Fruit fly (Drosophila melanogaster): Measurements from ENCODE around the gene Tnpo.

The Tnpo gene

dm6 chr3L:6160514-6160913, 32.8 kb upstream of the Tnpo start, which contains the start of gene Cpr65Az:
Gene Cpr65Az (plus strand): TSS chr3L:6160814.
- no peak for TF ChIP-seq Dll (optimal IDR thresholded peaks at IDR 0.05)
- TF ChIP-seq EcR (GFP tag; optimal IDR thresholded peaks at IDR 0.05) = no peak
- no peak for TF ChIP-seq CG8478 (optimal IDR thresholded peaks at IDR 0.05)
- no peak for TF ChIP-seq usp (GFP tag; optimal IDR thresholded peaks at IDR 0.05)
- TF ChIP-seq psq (optimal IDR thresholded peaks at IDR 0.05) = no peak
- no peak for TF ChIP-seq pan (optimal IDR thresholded peaks at IDR 0.05)

DNA sequence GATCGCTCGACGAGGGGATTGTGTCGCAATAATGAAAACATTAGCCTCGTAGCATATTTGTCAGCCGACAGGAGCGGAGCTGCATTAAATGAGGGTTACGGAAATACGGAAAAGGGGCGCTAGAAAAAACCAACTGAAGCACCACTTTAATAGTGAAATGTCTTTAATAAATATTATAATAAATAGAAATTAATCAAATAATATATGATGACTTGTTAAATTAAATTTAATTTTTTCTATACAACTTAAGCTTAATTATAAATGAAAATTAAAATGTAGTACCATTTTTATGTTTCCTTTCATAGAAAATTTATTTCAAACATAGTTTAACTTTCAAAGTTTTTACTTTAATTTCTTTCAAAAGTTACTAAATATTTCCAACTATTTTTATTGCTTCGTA, 31.3 kb upstream of the Tnpo start:
- no peak for TF ChIP-seq Dll (optimal IDR thresholded peaks at IDR 0.05)
- no peak for TF ChIP-seq psq (optimal IDR thresholded peaks at IDR 0.05)
- TF ChIP-seq usp (GFP tag; optimal IDR thresholded peaks at IDR 0.05) = no peak
- no peak for TF ChIP-seq EcR (GFP tag; optimal IDR thresholded peaks at IDR 0.05)
- no peak for TF ChIP-seq CG8478 (optimal IDR thresholded peaks at IDR 0.05)
- no peak for TF ChIP-seq pan (optimal IDR thresholded peaks at IDR 0.05)

DNA sequence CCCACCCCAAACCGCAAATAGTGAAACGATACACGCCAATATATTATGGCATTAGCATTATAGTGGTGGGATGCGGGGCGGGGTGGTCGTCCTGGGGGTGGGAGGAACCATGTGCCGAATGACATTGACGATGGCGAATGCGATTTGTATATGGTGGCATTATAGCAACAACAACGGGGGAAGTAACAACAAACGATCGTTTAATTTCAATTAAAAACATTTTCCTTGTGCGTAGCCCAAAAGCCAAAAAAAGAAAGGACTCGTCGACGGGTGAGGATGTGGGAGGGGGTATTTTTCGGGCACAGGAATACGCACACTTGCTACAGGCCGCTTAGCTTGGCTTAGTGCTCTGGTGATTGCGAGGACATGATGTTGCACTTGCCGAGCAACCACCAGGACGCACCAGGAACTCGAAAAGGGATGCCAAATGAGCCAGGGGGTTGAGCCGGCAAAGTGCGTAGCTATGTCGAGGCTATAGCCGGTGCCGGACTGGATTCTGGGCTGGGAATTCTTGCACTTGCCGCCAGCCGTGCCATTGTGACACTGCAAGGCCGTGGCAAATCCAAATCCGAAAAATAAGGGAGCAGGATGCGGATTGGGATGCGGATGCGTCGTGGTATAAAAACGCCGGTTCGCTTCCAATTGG, 30.7 kb upstream of the Tnpo start, which contains the start of gene Prdm13:
Prdm13 (plus strand) TSS at position 645 of the 646 bp plus-strand sequence.
- TF ChIP-seq usp (GFP tag; optimal IDR thresholded peaks at IDR 0.05) = no peak

- TF ChIP-seq usp (GFP tag; optimal IDR thresholded peaks at IDR 0.05) = no peak
- TF ChIP-seq EcR (GFP tag; optimal IDR thresholded peaks at IDR 0.05) = no peak
- TF ChIP-seq Dll (optimal IDR thresholded peaks at IDR 0.05) = no peak
- no peak for TF ChIP-seq psq (optimal IDR thresholded peaks at IDR 0.05)
- no peak for TF ChIP-seq pan (optimal IDR thresholded peaks at IDR 0.05)
- no peak for TF ChIP-seq CG8478 (optimal IDR thresholded peaks at IDR 0.05)
Measured at dm6 chr3L:6173826-6174255, 19.4 kb upstream of the Tnpo start, which contains the start of the genes fmt and CG7376. Gene fmt (minus strand): TSS chr3L:6173880. Gene CG7376 (plus strand): TSS chr3L:6174248.

dm6 chr3L:6181776-6182175, 11.5 kb upstream of the Tnpo start, which contains the start of gene CG10274:
Gene CG10274 (minus strand): TSS chr3L:6181829.
- TF ChIP-seq usp (GFP tag; optimal IDR thresholded peaks at IDR 0.05) = no peak
- TF ChIP-seq EcR (GFP tag; optimal IDR thresholded peaks at IDR 0.05) = no peak
- TF ChIP-seq CG8478 (optimal IDR thresholded peaks at IDR 0.05) = no peak
- TF ChIP-seq psq (optimal IDR thresholded peaks at IDR 0.05) = no peak
- TF ChIP-seq Dll (optimal IDR thresholded peaks at IDR 0.05) = no peak
- TF ChIP-seq pan (optimal IDR thresholded peaks at IDR 0.05) = no peak

DNA sequence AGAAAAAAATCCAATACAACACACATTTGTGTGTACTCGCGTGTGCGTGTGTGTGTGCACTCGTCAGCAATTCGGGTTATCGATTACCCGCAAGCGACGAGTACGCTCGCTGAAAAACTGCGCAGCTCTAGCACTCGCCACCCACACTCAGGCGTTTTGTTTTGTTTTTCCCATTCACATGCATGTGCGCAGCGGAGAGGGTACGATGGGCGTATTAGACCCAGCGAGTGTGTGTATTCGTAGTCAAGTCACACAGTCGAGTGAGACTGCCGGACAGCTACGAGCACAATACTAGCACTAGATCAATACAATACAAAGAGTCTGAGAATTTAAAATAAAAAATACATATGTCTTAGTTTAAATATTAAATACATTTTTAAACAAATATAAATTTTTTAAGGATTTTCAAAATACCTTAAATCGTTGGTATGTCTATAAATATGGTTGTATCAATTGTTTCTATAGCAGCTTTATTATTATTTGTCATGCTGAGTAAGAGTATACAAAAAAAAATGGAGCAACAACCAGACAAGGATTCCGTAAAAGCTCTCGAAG, 8.3 kb upstream of the Tnpo start, which contains the start of the genes D19B and CG43293:
D19B (minus strand) TSS at position 37 of the 555 bp plus-strand sequence.
CG43293 (plus strand) TSS at position 306 of the 555 bp plus-strand sequence.
- TF ChIP-seq pan (optimal IDR thresholded peaks at IDR 0.05) (peak; percentile 80), psq (optimal IDR thresholded peaks at IDR 0.05) (no peak), EcR (GFP tag; optimal IDR thresholded peaks at IDR 0.05) (no peak), Dll (optimal IDR thresholded peaks at IDR 0.05) (no peak)

DNA sequence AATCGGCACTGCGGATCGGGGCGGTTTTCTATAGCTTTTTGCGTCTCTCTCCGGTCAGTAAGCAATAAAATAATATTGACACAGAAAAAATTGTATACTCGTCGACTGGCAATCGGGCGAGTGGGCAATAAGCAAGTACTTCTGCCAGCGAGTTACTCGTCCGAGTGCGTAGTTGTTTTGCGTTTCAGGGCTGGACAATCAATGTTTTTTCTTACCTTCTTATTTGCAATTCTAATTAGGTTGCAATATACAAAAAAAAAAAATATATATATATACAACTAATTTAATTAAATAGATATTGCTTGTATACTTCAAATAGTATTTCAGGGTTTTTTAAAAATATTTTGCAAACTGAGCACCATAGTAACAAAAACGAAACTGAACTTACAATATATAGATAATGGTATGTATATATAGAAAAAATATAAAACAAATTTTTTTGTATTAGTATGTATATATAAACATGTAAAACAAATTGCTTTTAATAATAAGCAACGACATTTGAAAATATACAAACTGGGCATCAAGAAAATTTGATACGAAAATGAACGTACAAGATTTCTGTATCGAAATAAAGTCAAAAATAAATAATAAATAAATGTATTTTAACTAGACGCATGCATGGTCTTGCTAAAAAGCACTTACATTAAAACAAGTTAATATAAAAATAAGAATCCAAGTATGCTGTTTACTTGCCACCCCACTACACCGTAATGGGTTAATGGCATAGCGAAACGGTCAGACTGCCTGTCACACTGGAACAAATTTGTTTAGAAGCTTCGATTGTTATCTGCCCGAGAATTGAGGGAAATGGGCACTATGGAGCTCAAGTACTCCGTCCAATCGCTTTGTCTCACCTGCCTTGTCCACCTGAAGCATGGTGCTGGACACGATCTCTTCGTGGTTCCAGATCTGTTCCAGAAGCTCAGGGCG, 4.0 kb upstream of the Tnpo start, which contains the start of the genes D19A and CG7386:
D19A (minus strand) TSS at position 129 of the 933 bp plus-strand sequence.
CG7386 (plus strand) TSS at position 751 of the 933 bp plus-strand sequence.
- TF ChIP-seq CG8478 (optimal IDR thresholded peaks at IDR 0.05) (no peak), Dll (optimal IDR thresholded peaks at IDR 0.05) (no peak), usp (GFP tag; optimal IDR thresholded peaks at IDR 0.05) (no peak), pan (optimal IDR thresholded peaks at IDR 0.05) (no peak), EcR (GFP tag; optimal IDR thresholded peaks at IDR 0.05) (no peak), psq (optimal IDR thresholded peaks at IDR 0.05) (no peak)

DNA sequence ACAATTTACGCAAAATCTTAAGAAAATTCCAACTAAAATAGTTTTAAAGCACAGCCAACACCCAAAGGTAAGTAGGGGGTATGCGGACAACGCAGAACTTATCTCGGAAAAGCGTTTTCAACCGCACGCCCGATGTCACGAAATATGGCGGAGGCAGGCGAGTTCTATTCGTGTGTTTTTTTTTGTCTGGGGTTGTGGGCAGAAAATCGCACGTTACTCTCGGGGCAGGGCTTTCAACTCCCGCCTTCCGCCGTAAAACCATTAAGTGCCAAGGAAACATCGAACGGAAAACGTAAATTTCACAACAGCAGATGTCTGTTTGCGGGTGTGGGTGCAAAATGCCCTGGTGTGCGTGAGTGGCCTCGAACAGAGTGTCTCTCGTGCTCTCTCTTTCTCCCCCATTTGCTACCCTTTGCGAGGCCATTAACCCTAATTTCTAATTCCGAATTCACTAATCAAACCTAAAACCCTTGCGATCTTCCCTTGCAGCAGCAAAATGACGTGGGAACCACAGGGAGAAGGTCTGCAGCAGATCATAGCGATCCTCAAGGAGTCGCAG, 355 bp downstream of the Tnpo start:
- no peak for TF ChIP-seq EcR (GFP tag; optimal IDR thresholded peaks at IDR 0.05)
- TF ChIP-seq psq (optimal IDR thresholded peaks at IDR 0.05) = no peak
- no peak for TF ChIP-seq usp (GFP tag; optimal IDR thresholded peaks at IDR 0.05)
- no peak for TF ChIP-seq Dll (optimal IDR thresholded peaks at IDR 0.05)
- no peak for TF ChIP-seq pan (optimal IDR thresholded peaks at IDR 0.05)

dm6 chr3L:6200173-6200572, 6.9 kb downstream of the Tnpo start, which contains the start of gene CG8219:
Gene CG8219 (plus strand): TSS chr3L:6200473.
- TF ChIP-seq pan (optimal IDR thresholded peaks at IDR 0.05) = no peak
- no peak for TF ChIP-seq Dll (optimal IDR thresholded peaks at IDR 0.05)
- TF ChIP-seq CG8478 (optimal IDR thresholded peaks at IDR 0.05) = no peak
- no peak for TF ChIP-seq usp (GFP tag; optimal IDR thresholded peaks at IDR 0.05)
- TF ChIP-seq psq (optimal IDR thresholded peaks at IDR 0.05) = no peak
- no peak for TF ChIP-seq EcR (GFP tag; optimal IDR thresholded peaks at IDR 0.05)

dm6 chr3L:6215976-6216786, 22.9 kb downstream of the Tnpo start:
- no peak for TF ChIP-seq CG8478 (optimal IDR thresholded peaks at IDR 0.05)
- TF ChIP-seq Dll (optimal IDR thresholded peaks at IDR 0.05) = no peak
- TF ChIP-seq usp (GFP tag; optimal IDR thresholded peaks at IDR 0.05) = no peak
- TF ChIP-seq EcR (GFP tag; optimal IDR thresholded peaks at IDR 0.05) = no peak
- TF ChIP-seq psq (optimal IDR thresholded peaks at IDR 0.05) = no peak
- TF ChIP-seq pan (optimal IDR thresholded peaks at IDR 0.05) = no peak

- no peak for TF ChIP-seq EcR (GFP tag; optimal IDR thresholded peaks at IDR 0.05)
- no peak for TF ChIP-seq CG8478 (optimal IDR thresholded peaks at IDR 0.05)
- no peak for TF ChIP-seq psq (optimal IDR thresholded peaks at IDR 0.05)
- no peak for TF ChIP-seq usp (GFP tag; optimal IDR thresholded peaks at IDR 0.05)
- no peak for TF ChIP-seq pan (optimal IDR thresholded peaks at IDR 0.05)
- no peak for TF ChIP-seq Dll (optimal IDR thresholded peaks at IDR 0.05)
Measured at dm6 chr3L:6216787-6217078, 23.5 kb downstream of the Tnpo start.

All from whole organism.